Worm (Caenorhabditis elegans): ENCODE measurements around the gene F15G9.6.

DNA sequence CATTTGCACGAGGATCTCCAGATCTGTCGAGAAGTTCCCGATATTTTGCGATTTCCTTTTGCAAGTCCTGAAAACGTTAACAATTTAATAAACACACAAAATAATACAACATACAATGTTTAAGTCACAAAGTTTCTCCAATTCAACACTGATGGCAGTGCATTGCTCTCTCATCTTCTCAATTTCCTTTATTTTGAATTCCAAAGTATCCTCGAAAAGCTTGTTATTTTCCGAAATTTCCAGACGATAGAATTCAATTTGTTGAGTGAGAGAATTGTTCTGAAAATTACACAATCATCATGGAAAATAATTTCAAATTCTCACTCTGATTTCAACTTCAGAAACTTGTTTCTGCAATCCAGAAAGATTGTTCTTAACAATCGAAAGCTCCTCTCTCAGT is 31.6 kb upstream of the F15G9.6 start:
- no peak for TF ChIP-seq elt-3 (tag; optimal IDR thresholded peaks at IDR 0.05)
- TF ChIP-seq fos-1 (tag; optimal IDR thresholded peaks at IDR 0.05): no peak
- no peak for TF ChIP-seq aly-2 (tag; optimal IDR thresholded peaks at IDR 0.05)
- no peak for TF ChIP-seq lin-39 (tag; optimal IDR thresholded peaks at IDR 0.05)
- TF ChIP-seq nhr-67 (tag; optimal IDR thresholded peaks at IDR 0.05): no peak
